Worm (Caenorhabditis elegans) whole organism, midembryonic: Measurements from ENCODE around the gene orc-5.
"Not testable (repeated sequence)": the region's sequence is repeated elsewhere in the genome, so short reads cannot be mapped to it uniquely, and the experiment has no call there.

Experiments used
- T22C8.4 ChIP-seq: fragments of 200-800 bp; sonication (Bioruptor generic); IDR thresholded peaks from 2 replicates; pipeline ENCODE4 v1.3.6; 2022; ENCODE audit warnings: missing genetic modification characterization, missing compliant biosample characterization
- cog-1 ChIP-seq: sonication (generic microtip); optimal IDR thresholded peaks from 2 replicates; lab custom pipeline; 2016; ENCODE audit warnings: missing genetic modification characterization, missing compliant biosample characterization
- flt-1 ChIP-seq: fragments of 200-800 bp; sonication (Bioruptor generic); IDR thresholded peaks from 2 replicates; pipeline ENCODE4 v1.3.6; 2022; ENCODE audit warnings: missing genetic modification characterization, missing compliant biosample characterization
- klf-2 ChIP-seq: fragments of 200-800 bp; sonication (Bioruptor generic); conservative IDR thresholded peaks from 2 replicates; pipeline ENCODE4 v1.3.6; 2022; ENCODE audit warnings: missing genetic modification reagents, missing genetic modification characterization, missing compliant biosample characterization
- med-1 ChIP-seq: sonication (generic microtip); optimal IDR thresholded peaks from 2 replicates; lab custom pipeline; 2017; ENCODE audit warnings: missing genetic modification characterization, mild to moderate bottlenecking, missing compliant biosample characterization, antibody characterized with exemption, missing genetic modification reagents; ENCODE audit not compliant: insufficient read depth
- ref-1 ChIP-seq: fragments of 200-800 bp; sonication (Bioruptor generic); conservative IDR thresholded peaks from 2 replicates; pipeline ENCODE4 v1.3.6; 2022; ENCODE audit warnings: missing genetic modification reagents, missing genetic modification characterization, missing compliant biosample characterization
- tab-1 ChIP-seq: fragments of 200-800 bp; sonication (Bioruptor generic); IDR thresholded peaks from 2 replicates; pipeline ENCODE4 v1.3.6; 2022; ENCODE audit warnings: missing genetic modification characterization, missing compliant biosample characterization
- ztf-23 ChIP-seq: fragments of 200-800 bp; sonication (Bioruptor generic); IDR thresholded peaks from 2 replicates; pipeline ENCODE4 v1.3.6; 2022; ENCODE audit warnings: missing genetic modification reagents, missing genetic modification characterization, missing compliant biosample characterization
- ztf-29 ChIP-seq: fragments of 200-800 bp; sonication (Bioruptor generic); IDR thresholded peaks from 2 replicates; pipeline ENCODE4 v1.3.6; 2022; ENCODE audit warnings: missing genetic modification reagents, missing genetic modification characterization, missing compliant biosample characterization

Gene orc-5

DNA sequence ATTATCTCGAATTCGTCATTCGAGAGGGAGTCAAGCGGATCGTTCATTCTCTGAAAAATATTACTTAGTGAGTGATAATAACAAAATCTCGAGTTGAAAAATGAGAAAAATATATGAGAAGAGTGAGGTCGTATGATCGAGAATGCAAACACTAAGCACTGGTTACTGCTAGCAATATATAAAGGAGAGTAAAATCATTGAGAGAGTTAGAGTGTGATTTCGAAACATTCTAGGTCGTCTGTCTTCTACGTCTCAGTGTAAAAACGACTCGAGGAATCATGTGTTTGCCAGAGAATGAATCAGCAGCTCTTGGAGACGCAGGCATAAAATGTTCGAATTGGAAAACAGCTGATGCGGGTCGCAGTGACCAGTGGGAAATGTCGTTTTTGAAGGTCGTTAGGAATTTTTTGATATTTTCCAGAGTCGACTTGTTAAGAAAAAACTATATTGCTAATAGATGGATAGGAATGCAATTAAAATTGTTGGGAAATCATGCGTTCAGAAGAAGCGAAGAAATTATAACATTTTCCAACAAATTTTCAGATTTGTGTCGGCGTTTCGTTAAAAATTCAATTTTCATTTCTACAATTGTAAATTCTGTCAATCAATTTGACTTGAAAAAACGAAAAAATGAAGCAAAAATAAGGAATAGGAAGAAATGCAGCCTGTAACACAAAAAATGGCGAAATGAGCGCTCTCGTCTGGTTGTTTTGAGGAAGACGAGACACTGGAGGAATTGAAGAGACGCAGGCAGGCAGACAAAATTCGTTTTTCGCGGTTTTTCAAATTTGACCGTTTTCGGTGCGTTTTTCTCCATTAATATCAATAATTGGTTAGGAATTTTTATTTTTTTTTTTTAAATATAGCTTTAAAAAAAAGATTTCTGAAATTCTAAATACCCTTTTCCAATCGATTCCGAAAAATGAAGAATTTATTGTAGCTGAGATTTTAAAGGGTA, 37.1 kb downstream of the orc-5 start, which contains the start of gene allo-1:
allo-1 (minus strand) TSS at position 51 of the 958 bp plus-strand sequence.
- no peak for TF ChIP-seq T22C8.4
- TF ChIP-seq cog-1 (tag; lab: Kevin White, UChicago) = no peak
- no peak for TF ChIP-seq flt-1 (GFP tag; lab: Robert Waterston, UW)
- no peak for TF ChIP-seq ztf-23
- TF ChIP-seq ref-1 (GFP tag; lab: Robert Waterston, UW) = no peak
- TF ChIP-seq tab-1 (GFP tag; lab: Robert Waterston, UW) = no peak
- TF ChIP-seq med-1 (GFP tag; lab: Kevin White, UChicago) = no peak
- no peak for TF ChIP-seq ztf-29 (GFP tag; lab: Robert Waterston, UW)
- no peak for TF ChIP-seq klf-2 (GFP tag; lab: Robert Waterston, UW)

DNA sequence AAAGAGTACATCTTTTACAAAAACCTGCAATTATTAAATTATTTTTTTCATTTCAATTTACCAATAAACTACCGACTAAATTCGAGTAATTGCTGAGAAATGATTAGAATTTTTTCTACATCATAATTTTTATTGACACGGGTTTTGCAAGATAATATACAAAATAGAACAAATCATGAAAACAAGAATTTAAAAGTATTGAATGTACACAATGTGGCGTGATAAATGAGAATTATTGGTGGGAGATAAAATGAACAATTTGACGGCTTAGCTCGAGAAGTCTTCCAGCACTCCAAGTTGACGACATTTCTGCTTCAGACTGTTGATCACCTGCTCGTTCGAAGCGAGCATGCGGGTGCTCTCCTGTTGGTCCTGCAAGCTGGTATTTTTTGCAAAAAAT, 39.2 kb downstream of the orc-5 start, which contains the start of gene R102.4:
R102.4 (minus strand) TSS at position 101 of the 400 bp plus-strand sequence.
- no peak for TF ChIP-seq ztf-29 (GFP tag; lab: Robert Waterston, UW)
- no peak for TF ChIP-seq med-1 (GFP tag; lab: Kevin White, UChicago)
- TF ChIP-seq ztf-23 = no peak
- no peak for TF ChIP-seq klf-2 (GFP tag; lab: Robert Waterston, UW)
- no peak for TF ChIP-seq ref-1 (GFP tag; lab: Robert Waterston, UW)
- TF ChIP-seq cog-1 (tag; lab: Kevin White, UChicago) = no peak
- no peak for TF ChIP-seq tab-1 (GFP tag; lab: Robert Waterston, UW)
- no peak for TF ChIP-seq flt-1 (GFP tag; lab: Robert Waterston, UW)
- no peak for TF ChIP-seq T22C8.4

DNA sequence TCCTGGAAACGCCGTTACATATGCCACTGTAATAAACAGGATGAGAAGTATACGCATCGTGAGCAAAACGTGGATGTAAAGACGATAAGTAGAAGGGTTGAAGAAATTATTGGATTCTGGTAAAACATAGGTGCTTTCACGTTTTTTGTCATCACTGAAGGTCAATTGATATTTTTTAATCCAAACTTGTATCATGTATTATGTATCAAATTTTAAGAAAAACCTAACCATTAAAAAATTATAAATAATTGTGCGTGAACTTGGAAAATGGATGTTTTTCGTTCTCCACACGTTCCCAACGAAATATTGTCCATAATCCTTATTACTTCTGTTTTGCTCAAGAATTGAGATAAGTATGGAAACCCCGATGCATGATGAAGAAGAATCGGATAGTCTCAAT, 44.2 kb downstream of the orc-5 start, which contains the start of gene R102.8:
R102.8 (minus strand) TSS at position 101 of the 400 bp plus-strand sequence.
- TF ChIP-seq cog-1 (tag; lab: Kevin White, UChicago) (no peak), ztf-23 (no peak), ztf-29 (GFP tag; lab: Robert Waterston, UW) (no peak), tab-1 (GFP tag; lab: Robert Waterston, UW) (no peak), T22C8.4 (no peak), flt-1 (GFP tag; lab: Robert Waterston, UW) (no peak), med-1 (GFP tag; lab: Kevin White, UChicago) (no peak), ref-1 (GFP tag; lab: Robert Waterston, UW) (no peak), klf-2 (GFP tag; lab: Robert Waterston, UW) (no peak)

DNA sequence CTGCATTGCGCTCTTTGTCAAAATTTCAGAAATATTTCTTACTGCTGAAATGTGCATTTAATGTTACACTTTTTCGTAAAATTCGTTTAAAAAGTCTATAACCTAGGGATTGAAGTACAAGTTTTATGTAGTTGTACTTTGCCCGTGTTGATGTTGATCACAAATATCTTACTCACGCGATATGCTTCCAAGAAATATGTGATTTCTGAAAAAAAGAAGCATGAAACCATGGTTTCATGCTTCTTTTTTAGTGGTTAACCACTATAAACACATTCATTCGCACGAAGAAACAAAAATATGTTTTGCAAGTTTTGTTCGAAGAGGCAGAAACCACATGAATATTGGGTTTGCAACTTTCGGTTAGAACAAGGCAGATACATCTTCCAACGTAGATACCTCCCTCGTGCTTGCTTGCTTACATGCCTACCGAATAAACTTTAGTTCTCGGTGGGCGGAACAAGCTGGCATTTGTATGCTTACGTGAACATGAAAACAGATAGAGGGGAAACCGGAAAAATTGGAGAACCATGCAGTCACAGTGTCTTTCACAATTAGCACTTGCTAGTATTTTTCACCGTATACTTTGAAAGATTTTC, 45.3 kb downstream of the orc-5 start, which contains the start of gene R102.3:
R102.3 (plus strand) TSS at position 546 of the 596 bp plus-strand sequence.
- TF ChIP-seq cog-1 (tag; lab: Kevin White, UChicago) (no peak), ztf-29 (GFP tag; lab: Robert Waterston, UW) (no peak), flt-1 (GFP tag; lab: Robert Waterston, UW) (no peak), ztf-23 (no peak), med-1 (GFP tag; lab: Kevin White, UChicago) (no peak), klf-2 (GFP tag; lab: Robert Waterston, UW) (no peak), ref-1 (GFP tag; lab: Robert Waterston, UW) (no peak), tab-1 (GFP tag; lab: Robert Waterston, UW) (no peak), T22C8.4 (no peak)

DNA sequence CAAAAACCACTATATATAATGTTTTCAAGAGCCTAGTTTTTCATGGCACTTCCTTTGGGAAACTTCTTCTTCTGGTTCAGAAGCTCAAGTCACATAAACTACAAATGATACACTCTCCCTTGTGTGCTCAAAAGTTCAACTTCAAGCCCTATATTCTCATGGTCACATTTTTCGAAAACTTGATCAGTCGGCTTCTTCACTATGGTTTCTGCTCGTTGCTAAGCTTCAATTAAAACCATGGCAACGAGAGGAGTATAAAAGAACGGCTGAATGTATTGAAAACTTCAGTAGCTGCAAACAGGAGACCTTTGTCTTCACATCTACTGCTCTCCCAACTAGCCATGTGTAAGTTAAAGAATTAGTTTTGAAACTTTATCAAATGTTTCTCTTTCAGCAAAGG, 47.1 kb downstream of the orc-5 start, which contains the start of gene R102.2:
R102.2 (plus strand) TSS at position 301 of the 400 bp plus-strand sequence.
- TF ChIP-seq flt-1, ztf-29, klf-2 (GFP tag; lab: Robert Waterston, UW): not testable (repeated sequence)

DNA sequence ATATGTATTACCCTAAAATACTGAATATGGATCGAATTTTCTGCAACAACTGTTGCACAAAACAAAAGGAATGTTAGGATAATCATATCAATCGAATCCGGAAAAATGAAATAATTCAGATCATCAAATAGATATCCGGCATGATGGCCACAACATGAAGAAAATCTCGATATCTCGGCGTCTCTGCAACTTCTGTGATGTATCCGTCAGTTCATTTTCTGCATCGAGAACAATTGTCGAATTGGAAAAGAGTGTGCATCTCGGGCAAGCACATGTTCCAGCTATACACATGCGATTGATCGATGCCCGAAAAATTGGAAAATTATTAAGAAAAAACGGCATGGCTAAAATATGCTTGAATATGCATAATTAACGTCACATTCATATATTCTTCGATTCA, 48.6 kb downstream of the orc-5 start, which contains the start of the genes K08C7.6 and R102.1:
K08C7.6 (minus strand) TSS at position 101 of the 400 bp plus-strand sequence.
R102.1 (plus strand) TSS at position 291 of the 400 bp plus-strand sequence.
- no peak for TF ChIP-seq T22C8.4
- TF ChIP-seq cog-1 (tag; lab: Kevin White, UChicago) = no peak
- no peak for TF ChIP-seq ref-1 (GFP tag; lab: Robert Waterston, UW)
